Fruit fly (Drosophila melanogaster) whole organism, wandering third instar larva: ENCODE results near the gene RhoGAP71E.

Experiments
- CG9705 ChIP-seq: fragments of 200-800 bp; sonication (Bioruptor generic); optimal IDR thresholded peaks from 2 replicates; lab custom pipeline; 2018; ENCODE audit warnings: missing biosample characterization, mild to moderate bottlenecking, missing genetic modification characterization
- Hnf4 ChIP-seq: fragments of 200-800 bp; sonication (Bioruptor generic); optimal IDR thresholded peaks from 2 replicates; lab custom pipeline; 2016; ENCODE audit warnings: missing biosample characterization, mild to moderate bottlenecking, missing genetic modification characterization
- Myc ChIP-seq: fragments of >200 bp; optimal IDR thresholded peaks from 2 replicates; lab custom pipeline; 2017
- N ChIP-seq: fragments of >200 bp; optimal IDR thresholded peaks from 2 replicates; lab custom pipeline; 2018; ENCODE audit warnings: missing biosample characterization, missing external identifiers, missing genetic modification characterization
- OdsH ChIP-seq: fragments of 200-800 bp; sonication (Bioruptor generic); optimal IDR thresholded peaks from 2 replicates; lab custom pipeline; 2016; ENCODE audit warnings: missing biosample characterization, mild to moderate bottlenecking, missing genetic modification characterization
- Vsx2 ChIP-seq: fragments of 200-300, 225-300 bp; sonication (Bioruptor generic); optimal IDR thresholded peaks from 2 replicates; lab custom pipeline; 2018; ENCODE audit warnings: missing biosample characterization, missing genetic modification characterization; ENCODE audit not compliant: partially characterized antibody
- ey ChIP-seq: fragments of 200-800 bp; sonication (Bioruptor generic); optimal IDR thresholded peaks from 2 replicates; lab custom pipeline; 2016; ENCODE audit warnings: missing biosample characterization, missing genetic modification characterization
- fru ChIP-seq: fragments of 200-800 bp; sonication (Bioruptor generic); optimal IDR thresholded peaks from 3 replicates; lab custom pipeline; 2016; ENCODE audit warnings: missing biosample characterization, mild to moderate bottlenecking, missing genetic modification characterization
- pan ChIP-seq: fragments of >200 bp; optimal IDR thresholded peaks from 2 replicates; lab custom pipeline; 2017
- psq ChIP-seq: fragments of 200-800 bp; sonication (Bioruptor generic); optimal IDR thresholded peaks from 3 replicates; lab custom pipeline; 2017; ENCODE audit warnings: missing biosample characterization, mild to moderate bottlenecking, missing genetic modification characterization, moderate library complexity
- sage ChIP-seq: fragments of 200-800 bp; sonication (Bioruptor generic); optimal IDR thresholded peaks from 2 replicates; lab custom pipeline; 2016; ENCODE audit warnings: missing biosample characterization, mild to moderate bottlenecking, missing genetic modification characterization
- usp ChIP-seq: fragments of >200 bp; optimal IDR thresholded peaks from 2 replicates; lab custom pipeline; 2017; ENCODE audit warnings: missing biosample characterization, missing genetic modification characterization

dm6 chr3L:15568748-15569147 lies 19.9 kb upstream of the RhoGAP71E start:
- no peak for TF ChIP-seq Vsx2 (GFP tag; lab: Kevin White, UChicago)
- no peak for TF ChIP-seq ey (GFP tag; lab: Kevin White, UChicago)
- TF ChIP-seq pan: no peak
- no peak for TF ChIP-seq usp (GFP tag; lab: Kevin White, UChicago)
- no peak for TF ChIP-seq CG9705 (GFP tag; lab: Kevin White, UChicago)
- no peak for TF ChIP-seq Hnf4 (GFP tag; lab: Kevin White, UChicago)
- TF ChIP-seq N (GFP tag; lab: Kevin White, UChicago): no peak
- no peak for TF ChIP-seq OdsH (GFP tag; lab: Kevin White, UChicago)
- no peak for TF ChIP-seq Myc (lab: Kevin White, UChicago)
- TF ChIP-seq sage (GFP tag; lab: Kevin White, UChicago): no peak
- no peak for TF ChIP-seq fru (GFP tag; lab: Kevin White, UChicago)
- no peak for TF ChIP-seq psq (GFP tag; lab: Kevin White, UChicago)
